Worm (Caenorhabditis elegans): ENCODE data around the gene H08M01.1.

Gene H08M01.1

ce11 chrIV:13877707-13878106 is 41.5 kb upstream of the H08M01.1 start (continued):
- peak; percentile 26 for TF ChIP-seq skn-1 (tag; optimal IDR thresholded peaks at IDR 0.05)
- TF ChIP-seq hpl-2 (GFP tag; optimal IDR thresholded peaks at IDR 0.05), result no peak
- TF ChIP-seq unc-30 (tag; optimal IDR thresholded peaks at IDR 0.05), result no peak
- no peak for TF ChIP-seq unc-98 (GFP tag; IDR thresholded peaks at IDR 0.05)
- TF ChIP-seq fkh-8 (tag; optimal IDR thresholded peaks at IDR 0.05), result peak; percentile 38
- 0 out of 2 replicates have a peak, but pooled peaks have one; percentile 5 for TF ChIP-seq isw-1 (GFP tag; IDR thresholded peaks at IDR 0.05)
- no peak for TF ChIP-seq nhr-77 (tag; optimal IDR thresholded peaks at IDR 0.05)
- TF ChIP-seq ztf-4 (tag; optimal IDR thresholded peaks at IDR 0.05), result no peak
- TF ChIP-seq pqm-1 (tag; optimal IDR thresholded peaks at IDR 0.05), result no peak
- no peak for TF ChIP-seq nhr-28 (tag; optimal IDR thresholded peaks at IDR 0.05)
- no peak for TF ChIP-seq nhr-76 (tag; optimal IDR thresholded peaks at IDR 0.05)
- TF ChIP-seq tbx-2 (tag; optimal IDR thresholded peaks at IDR 0.05), result peak; percentile 33
- TF ChIP-seq efl-1 (optimal IDR thresholded peaks at IDR 0.05), result peak; percentile 31 to 46
- TF ChIP-seq efl-1 (GFP tag; optimal IDR thresholded peaks at IDR 0.05 in 1 of 2), result peak in 1 of 2 experiments; percentile 85
- TF ChIP-seq fos-1 (tag; optimal IDR thresholded peaks at IDR 0.05), result peak; percentile 0
- TF ChIP-seq nhr-20 (tag; optimal IDR thresholded peaks at IDR 0.05), result peak; percentile 16
- TF ChIP-seq nhr-71 (tag; optimal IDR thresholded peaks at IDR 0.05), result peak; percentile 74
- peak in 1 of 3 experiments; percentile 32 for TF ChIP-seq dpl-1 (GFP tag; optimal IDR thresholded peaks at IDR 0.05)
- TF ChIP-seq lin-35 (GFP tag; optimal IDR thresholded peaks at IDR 0.05), result peak in 1 of 2 experiments; percentile 38
- TF ChIP-seq rnt-1 (tag; optimal IDR thresholded peaks at IDR 0.05), result peak; percentile 71
- no peak for TF ChIP-seq aly-2 (tag; optimal IDR thresholded peaks at IDR 0.05)
- no peak for TF ChIP-seq vab-15 (tag; optimal IDR thresholded peaks at IDR 0.05)
- TF ChIP-seq Y116A8C.19 (tag; optimal IDR thresholded peaks at IDR 0.05; ENCODE audit: borderline replicate concordance), result no peak
- peak; percentile 7 for TF ChIP-seq fkh-10 (GFP tag; optimal IDR thresholded peaks at IDR 0.05)
- peak; percentile 33 for TF ChIP-seq xbp-1 (tag; optimal IDR thresholded peaks at IDR 0.05)
- TF ChIP-seq nhr-12 (tag; optimal IDR thresholded peaks at IDR 0.05), result no peak
- TF ChIP-seq grh-1 (GFP tag; IDR thresholded peaks at IDR 0.05), result no peak
- TF ChIP-seq sup-37 (GFP tag; optimal IDR thresholded peaks at IDR 0.05), result no peak
- peak; percentile 53 for TF ChIP-seq snu-23 (GFP tag; optimal IDR thresholded peaks at IDR 0.05)
- no peak for TF ChIP-seq ets-5 (GFP tag; IDR thresholded peaks at IDR 0.05)
- no peak for TF ChIP-seq nhr-85 (tag)
- no peak for TF ChIP-seq ceh-8 (GFP tag; optimal IDR thresholded peaks at IDR 0.05)
- peak in 2 of 3 experiments; percentile 19 to 86 for TF ChIP-seq ceh-82 (tag; optimal IDR thresholded peaks at IDR 0.05)
- peak; percentile 23 for TF ChIP-seq dsc-1 (tag; optimal IDR thresholded peaks at IDR 0.05)

DNA sequence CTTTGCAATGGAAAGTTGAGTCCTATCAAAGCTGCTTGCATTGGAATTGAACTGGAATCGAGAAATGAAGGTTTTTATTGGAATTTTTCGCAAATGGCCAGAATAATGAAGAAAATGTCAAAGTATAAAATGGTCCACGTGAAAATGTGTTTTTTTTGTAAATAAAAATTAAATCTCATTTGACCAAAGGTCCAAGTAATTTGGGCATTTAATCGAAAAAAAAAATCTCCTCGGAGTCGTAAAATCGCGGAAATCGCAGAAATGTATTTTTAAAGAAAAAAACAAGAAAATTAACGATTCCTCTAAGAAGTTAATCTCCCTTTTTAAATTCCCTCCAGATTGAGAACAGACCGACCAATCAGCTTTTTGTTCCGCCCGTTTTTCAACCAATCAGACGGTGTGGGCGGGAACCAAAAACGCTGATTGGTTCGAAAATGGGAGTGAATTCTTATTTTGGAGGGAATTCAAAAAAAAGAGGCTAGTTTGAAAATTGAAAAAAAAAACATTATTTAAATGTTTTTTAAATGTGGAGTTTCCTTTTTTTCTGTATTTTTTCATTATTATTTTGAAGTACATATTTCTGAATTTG is 40.5 kb upstream of the H08M01.1 start, which contains the start of gene prdh-1:
Gene prdh-1 (minus strand): TSS at position 51 of the 589 bp plus-strand sequence.
- TF ChIP-seq efl-1 (optimal IDR thresholded peaks at IDR 0.05) (no peak), efl-1 (GFP tag; optimal IDR thresholded peaks at IDR 0.05 in 1 of 2) (peak in 1 of 2 experiments; percentile 47), sup-37 (GFP tag; optimal IDR thresholded peaks at IDR 0.05) (no peak)

DNA sequence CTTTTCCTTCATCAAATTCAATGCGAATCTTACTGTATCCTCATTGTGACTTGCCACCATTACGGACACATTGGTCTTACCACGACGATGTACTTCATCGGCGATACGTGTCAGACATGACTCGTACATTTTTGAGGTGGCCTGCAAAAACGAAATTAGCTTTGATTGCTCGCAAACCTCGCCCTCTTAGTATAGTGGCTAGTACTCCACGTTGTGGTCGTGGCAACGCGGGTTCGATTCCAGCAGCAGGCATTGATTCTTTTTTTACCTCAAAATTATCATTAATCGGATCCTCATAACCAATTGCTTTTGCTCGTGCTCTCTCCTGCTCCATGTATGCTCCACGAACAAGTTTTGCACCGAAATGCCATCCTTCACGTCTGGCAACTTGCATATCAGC is 33.9 kb upstream of the H08M01.1 start:
- TF ChIP-seq efl-1 (optimal IDR thresholded peaks at IDR 0.05) (no peak), efl-1 (GFP tag; optimal IDR thresholded peaks at IDR 0.05 in 1 of 2) (no peak), unc-98 (GFP tag; IDR thresholded peaks at IDR 0.05) (no peak), elt-2 (tag; optimal IDR thresholded peaks at IDR 0.05) (no peak), nhr-77 (tag; optimal IDR thresholded peaks at IDR 0.05) (no peak), irx-1 (tag; optimal IDR thresholded peaks at IDR 0.05) (no peak), nhr-237 (tag; optimal IDR thresholded peaks at IDR 0.05) (no peak), fos-1 (tag; optimal IDR thresholded peaks at IDR 0.05) (no peak)

DNA sequence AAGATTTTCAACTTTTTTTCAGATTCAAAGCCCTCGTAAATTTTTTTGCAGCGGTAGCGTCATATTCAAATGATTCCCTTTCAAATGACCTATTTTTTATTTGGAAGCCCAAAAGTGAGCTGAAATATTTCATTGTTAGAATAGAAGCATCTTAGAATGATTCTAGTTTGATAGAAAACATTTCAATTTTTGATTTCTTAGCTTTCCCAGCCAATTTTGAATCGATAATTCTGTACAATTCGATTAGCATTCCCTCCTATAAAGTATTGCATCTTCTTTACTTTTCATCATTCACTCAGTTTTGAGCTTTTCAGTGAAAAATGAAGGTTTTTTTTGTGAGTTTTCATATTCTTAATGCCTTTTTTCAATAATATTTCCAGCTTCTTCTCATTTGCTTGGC is 30.6 kb upstream of the H08M01.1 start, which contains the start of gene B0513.90:
Gene B0513.90 (plus strand): TSS at position 301 of the 400 bp plus-strand sequence.
- TF ChIP-seq unc-130 (tag; optimal IDR thresholded peaks at IDR 0.05) (no peak), efl-1 (optimal IDR thresholded peaks at IDR 0.05) (no peak), efl-1 (GFP tag; optimal IDR thresholded peaks at IDR 0.05 in 1 of 2) (peak in 1 of 2 experiments; percentile 12)

Data from whole organism, L1 larva.